Worm (Caenorhabditis elegans) whole organism, L4 larva: ENCODE results near the gene cht-1.

Experiments used
- D1046.2 ChIP-seq: fragments of 200-800 bp; sonication (Bioruptor generic); IDR thresholded peaks from 2 replicates; pipeline ENCODE4 v1.3.6; 2022; ENCODE audit warnings: missing genetic modification characterization, missing compliant biosample characterization
- F44E2.7 ChIP-seq: fragments of 200-800 bp; sonication (Bioruptor generic); IDR thresholded peaks from 2 replicates; pipeline ENCODE4 v2.1.2; 2022; ENCODE audit warnings: missing genetic modification characterization, missing compliant biosample characterization
- T20F7.1 ChIP-seq: fragments of 200-800 bp; sonication (Bioruptor generic); optimal IDR thresholded peaks from 2 replicates; lab custom pipeline; 2018; ENCODE audit warnings: mild to moderate bottlenecking, missing genetic modification characterization, missing compliant biosample characterization
- Y75B8A.6 ChIP-seq: fragments of 200-800 bp; sonication (Bioruptor generic); IDR thresholded peaks from 2 replicates; pipeline ENCODE4 v1.3.6; 2022; ENCODE audit warnings: missing genetic modification reagents, missing genetic modification characterization, missing compliant biosample characterization
- ZK337.2 ChIP-seq: fragments of 200-800 bp; sonication (Bioruptor generic); IDR thresholded peaks from 2 replicates; pipeline ENCODE4 v1.3.6; 2022; ENCODE audit warnings: missing genetic modification reagents, missing genetic modification characterization, missing compliant biosample characterization
- aha-1 ChIP-seq: fragments of 150-350 bp; peaks from one replicate; lab custom pipeline; 2014; ENCODE audit warnings: missing biosample characterization, missing genetic modification characterization
- aly-2 ChIP-seq: sonication (generic microtip); optimal IDR thresholded peaks from 2 replicates; lab custom pipeline; 2018; ENCODE audit warnings: missing biosample characterization, missing genetic modification characterization
- ama-1 ChIP-seq: fragments of 150-350 bp; optimal IDR thresholded peaks from 2 replicates; lab custom pipeline; 2014; ENCODE audit warnings: inconsistent platforms, mixed read lengths
- attf-4 ChIP-seq: sonication (generic microtip); optimal IDR thresholded peaks from 3 replicates; lab custom pipeline; 2017; ENCODE audit warnings: missing biosample characterization, missing genetic modification characterization
- ceh-28 ChIP-seq: fragments of 150-350 bp; optimal IDR thresholded peaks from 2 replicates; lab custom pipeline; 2014; ENCODE audit warnings: missing biosample characterization, missing genetic modification reagents, missing genetic modification characterization
- ceh-32 ChIP-seq: sonication (generic microtip); optimal IDR thresholded peaks from 2 replicates; lab custom pipeline; 2016; ENCODE audit warnings: mild to moderate bottlenecking, missing genetic modification characterization, missing compliant biosample characterization; ENCODE audit not compliant: poor library complexity
- ceh-62 ChIP-seq: sonication (generic microtip); optimal IDR thresholded peaks from 2 replicates; lab custom pipeline; 2017; ENCODE audit warnings: missing biosample characterization, missing genetic modification characterization
- ceh-82 ChIP-seq: sonication (generic microtip); optimal IDR thresholded peaks from 2 replicates; lab custom pipeline; 2017; ENCODE audit warnings: missing biosample characterization, missing genetic modification characterization
- ces-1 ChIP-seq: fragments of 150-350 bp; sonication (generic microtip); optimal IDR thresholded peaks from 4 replicates; lab custom pipeline; 2014; ENCODE audit warnings: missing biosample characterization, missing genetic modification reagents, missing genetic modification characterization
- cey-2 ChIP-seq: sonication (generic microtip); optimal IDR thresholded peaks from 3 replicates; lab custom pipeline; 2017; ENCODE audit warnings: missing genetic modification characterization, mild to moderate bottlenecking, missing compliant biosample characterization, antibody characterized with exemption, borderline replicate concordance; ENCODE audit not compliant: insufficient read depth
- daf-8 ChIP-seq: fragments of 200-800 bp; sonication (Bioruptor generic); IDR thresholded peaks from 2 replicates; pipeline ENCODE4 v1.3.6; 2022; ENCODE audit warnings: missing genetic modification characterization, missing compliant biosample characterization
- dmd-8 ChIP-seq: fragments of 200-800 bp; sonication (Bioruptor generic); IDR thresholded peaks from 2 replicates; pipeline ENCODE4 v1.3.6; 2022; ENCODE audit warnings: missing genetic modification characterization, missing compliant biosample characterization
- egl-27 ChIP-seq: sonication (generic microtip); optimal IDR thresholded peaks from 3 replicates; lab custom pipeline; 2017; ENCODE audit warnings: missing biosample characterization, missing genetic modification reagents, missing genetic modification characterization
- fkh-10 ChIP-seq: fragments of 150-350 bp; optimal IDR thresholded peaks from 2 replicates; lab custom pipeline; 2014; ENCODE audit warnings: missing biosample characterization, missing genetic modification reagents, missing genetic modification characterization
- gei-8 ChIP-seq: fragments of 200-800 bp; sonication (Bioruptor generic); optimal IDR thresholded peaks from 2 replicates; lab custom pipeline; 2018; ENCODE audit warnings: mild to moderate bottlenecking, missing genetic modification characterization, missing compliant biosample characterization
- hlh-11 ChIP-seq: fragments of 200-800 bp; sonication (Bioruptor generic); optimal IDR thresholded peaks from 2 replicates; lab custom pipeline; 2018; ENCODE audit warnings: mild to moderate bottlenecking, missing genetic modification characterization, missing compliant biosample characterization
- hlh-30 ChIP-seq: sonication (generic microtip); optimal IDR thresholded peaks from 2 replicates; lab custom pipeline; 2017; ENCODE audit warnings: antibody characterized with exemption, mild to moderate bottlenecking, missing genetic modification characterization, missing compliant biosample characterization; ENCODE audit not compliant: insufficient read depth
- lin-1 ChIP-seq: fragments of 200-800 bp; sonication (Bioruptor generic); IDR thresholded peaks from 2 replicates; pipeline ENCODE4 v1.3.6; 2022; ENCODE audit warnings: missing genetic modification reagents, missing genetic modification characterization, missing compliant biosample characterization
- lin-38 ChIP-seq: fragments of 200-800 bp; sonication (Bioruptor generic); IDR thresholded peaks from 2 replicates; pipeline ENCODE4 v1.3.6; 2022; ENCODE audit warnings: missing genetic modification reagents, missing genetic modification characterization, missing compliant biosample characterization
- lin-39 ChIP-seq: fragments of 150-350 bp; optimal IDR thresholded peaks from 2 replicates; lab custom pipeline; 2014; ENCODE audit warnings: missing biosample characterization, missing genetic modification reagents, missing genetic modification characterization
- lir-3 ChIP-seq: sonication (generic microtip); optimal IDR thresholded peaks from 2 replicates; lab custom pipeline; 2016; ENCODE audit warnings: mild to moderate bottlenecking, missing genetic modification characterization, missing compliant biosample characterization
- mdl-1 ChIP-seq, 2 experiments: fragments of 150-350 bp in 1 of 2; sonication (generic microtip) in 1 of 2; optimal IDR thresholded peaks; 2 replicates each; lab custom pipeline; 2014 to 2017; ENCODE audit warnings: missing biosample characterization in 2 of 2, missing genetic modification characterization in 2 of 2
- mdt-29 ChIP-seq: fragments of 200-800 bp; sonication (Bioruptor generic); IDR thresholded peaks from 2 replicates; pipeline ENCODE4 v1.3.6; 2022; ENCODE audit warnings: missing genetic modification reagents, missing genetic modification characterization, missing compliant biosample characterization
- mep-1 ChIP-seq: fragments of 150-350 bp; sonication (generic microtip); optimal IDR thresholded peaks from 3 replicates; lab custom pipeline; 2014; ENCODE audit warnings: missing biosample characterization, missing genetic modification characterization
- mes-2 ChIP-seq: sonication (generic microtip); optimal IDR thresholded peaks from 2 replicates; lab custom pipeline; 2016; ENCODE audit warnings: missing genotype, mild to moderate bottlenecking, missing genetic modification characterization, missing compliant biosample characterization; ENCODE audit not compliant: poor library complexity, severe bottlenecking
- nhr-10 ChIP-seq: fragments of 150-350 bp; optimal IDR thresholded peaks from 2 replicates; lab custom pipeline; 2014; ENCODE audit warnings: missing biosample characterization, missing genetic modification characterization
- nhr-25 ChIP-seq: sonication (generic microtip); optimal IDR thresholded peaks from 2 replicates; lab custom pipeline; 2017; ENCODE audit warnings: missing genetic modification characterization, mild to moderate bottlenecking, missing compliant biosample characterization, antibody characterized with exemption, moderate library complexity, borderline replicate concordance; ENCODE audit not compliant: insufficient read depth
- nhr-42 ChIP-seq: fragments of 200-800 bp; sonication (Bioruptor generic); IDR thresholded peaks from 2 replicates; pipeline ENCODE4 v1.3.6; 2022; ENCODE audit warnings: missing genetic modification characterization, missing compliant biosample characterization
- nhr-48 ChIP-seq: sonication (generic microtip); optimal IDR thresholded peaks from 2 replicates; lab custom pipeline; 2016; ENCODE audit warnings: mild to moderate bottlenecking, missing genetic modification characterization, missing compliant biosample characterization
- nhr-76 ChIP-seq: fragments of 150-350 bp; optimal IDR thresholded peaks from 2 replicates; lab custom pipeline; 2014; ENCODE audit warnings: missing biosample characterization, missing genetic modification characterization
- nhr-77 ChIP-seq: fragments of 150-350 bp; optimal IDR thresholded peaks from 2 replicates; lab custom pipeline; 2014; ENCODE audit warnings: missing biosample characterization, missing genetic modification characterization
- php-3 ChIP-seq: fragments of 200-800 bp; sonication (Bioruptor generic); IDR thresholded peaks from 2 replicates; pipeline ENCODE4 v1.3.6; 2022; ENCODE audit warnings: missing genetic modification reagents, missing genetic modification characterization, missing compliant biosample characterization
- rbr-2 ChIP-seq: sonication (generic microtip); optimal IDR thresholded peaks from 2 replicates; lab custom pipeline; 2016; ENCODE audit warnings: missing genotype, missing genetic modification characterization, missing compliant biosample characterization
- sdz-12 ChIP-seq: fragments of 200-800 bp; sonication (Bioruptor generic); optimal IDR thresholded peaks from 2 replicates; lab custom pipeline; 2018; ENCODE audit warnings: mild to moderate bottlenecking, missing genetic modification characterization, missing compliant biosample characterization
- set-16 ChIP-seq: fragments of 200-800 bp; sonication (Bioruptor generic); IDR thresholded peaks from 2 replicates; pipeline ENCODE4 v1.3.6; 2022; ENCODE audit warnings: missing genetic modification reagents, missing genetic modification characterization, missing compliant biosample characterization
- snpc-1.2 ChIP-seq: fragments of 200-800 bp; sonication (Bioruptor generic); IDR thresholded peaks from 2 replicates; pipeline ENCODE4 v1.3.6; 2022; ENCODE audit warnings: missing genetic modification reagents, missing genetic modification characterization, missing compliant biosample characterization
- snpc-4 ChIP-seq: fragments of 150-350 bp; optimal IDR thresholded peaks from 2 replicates; lab custom pipeline; 2014; ENCODE audit warnings: missing biosample characterization, missing genetic modification characterization
- spr-1 ChIP-seq: sonication (generic microtip); optimal IDR thresholded peaks from 2 replicates; lab custom pipeline; 2016; ENCODE audit warnings: mild to moderate bottlenecking, missing genetic modification characterization, missing compliant biosample characterization
- spr-3 ChIP-seq: fragments of 200-800 bp; sonication (Bioruptor generic); optimal IDR thresholded peaks from 2 replicates; lab custom pipeline; 2018; ENCODE audit warnings: mild to moderate bottlenecking, missing genetic modification characterization, missing compliant biosample characterization
- vab-7 ChIP-seq: fragments of 200-800 bp; sonication (Bioruptor generic); IDR thresholded peaks from 2 replicates; pipeline ENCODE4 v1.3.6; 2022; ENCODE audit warnings: missing genetic modification reagents, missing genetic modification characterization, missing compliant biosample characterization
- zfp-3 ChIP-seq: fragments of 200-800 bp; sonication (Bioruptor generic); conservative IDR thresholded peaks from 2 replicates; pipeline ENCODE4 v1.3.6; 2022; ENCODE audit warnings: missing genetic modification reagents, missing genetic modification characterization, missing compliant biosample characterization
- ztf-11 ChIP-seq: fragments of 150-350 bp; optimal IDR thresholded peaks from 2 replicates; lab custom pipeline; 2014; ENCODE audit warnings: missing biosample characterization, missing genetic modification characterization

The cht-1 gene

DNA sequence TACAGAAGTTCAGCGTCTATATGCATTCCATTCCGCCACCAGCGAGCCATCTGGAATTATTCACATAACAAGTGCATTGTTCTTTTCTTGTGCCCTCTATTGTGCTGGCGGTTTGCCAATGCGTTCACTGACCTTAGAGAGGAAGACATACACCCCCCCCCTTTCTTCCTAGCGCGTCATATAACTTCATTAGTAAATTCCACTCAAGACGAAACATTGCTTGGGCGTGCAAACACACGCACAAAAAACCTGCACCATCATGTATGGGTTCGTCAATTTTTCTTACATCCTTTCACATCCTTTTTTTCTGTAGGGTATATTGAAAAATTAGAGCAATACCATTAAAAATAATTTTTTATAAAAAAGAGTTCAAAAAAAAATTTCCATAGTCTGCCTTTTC, 48.3 kb downstream of the cht-1 start, which contains the start of gene ZK816.1:
Gene ZK816.1 (plus strand): TSS at position 187 of the 400 bp plus-strand sequence.
- TF ChIP-seq F44E2.7 (GFP tag; lab: Robert Waterston, UW): no peak
- no peak for TF ChIP-seq nhr-10 (tag; lab: Kevin White, UChicago)
- no peak for TF ChIP-seq mep-1 (tag; lab: Kevin White, UChicago)
- no peak for TF ChIP-seq mes-2 (tag; lab: Kevin White, UChicago)
- no peak for TF ChIP-seq nhr-42 (GFP tag; lab: Robert Waterston, UW)

DNA sequence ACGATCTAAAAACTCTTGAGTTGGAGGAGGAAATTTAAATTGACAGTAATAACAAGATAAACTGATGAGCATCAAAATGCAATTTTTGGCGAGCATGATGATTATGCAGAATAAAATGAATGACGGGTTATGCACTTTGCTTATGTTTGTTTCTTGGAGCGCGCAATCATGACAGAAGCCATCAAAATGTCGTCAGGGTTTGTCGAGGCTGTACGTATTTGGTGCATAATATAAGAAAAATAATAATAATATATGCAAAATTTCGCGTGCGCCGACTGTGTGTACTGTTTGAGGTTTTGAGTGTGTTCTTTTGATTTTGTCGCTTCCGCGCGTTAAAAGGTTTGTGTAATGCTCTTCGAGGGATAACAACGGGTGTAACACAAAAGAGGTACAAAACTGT, 49.5 kb downstream of the cht-1 start, which contains the start of gene nspg-4:
Gene nspg-4 (minus strand): TSS at position 101 of the 400 bp plus-strand sequence.
- TF ChIP-seq cey-2 (no peak), T20F7.1 (GFP tag; lab: Kevin White, UChicago) (no peak), nhr-77 (no peak), attf-4 (no peak), gei-8 (GFP tag; lab: Kevin White, UChicago) (no peak), egl-27 (tag; lab: Kevin White, UChicago) (no peak), ama-1 (lab: Kevin White, UChicago) (no peak), lin-1 (no peak), fkh-10 (no peak), aha-1 (tag; lab: Kevin White, UChicago) (no peak), aly-2 (tag; lab: Kevin White, UChicago) (no peak), nhr-48 (tag; lab: Kevin White, UChicago) (no peak), sdz-12 (no peak)

DNA sequence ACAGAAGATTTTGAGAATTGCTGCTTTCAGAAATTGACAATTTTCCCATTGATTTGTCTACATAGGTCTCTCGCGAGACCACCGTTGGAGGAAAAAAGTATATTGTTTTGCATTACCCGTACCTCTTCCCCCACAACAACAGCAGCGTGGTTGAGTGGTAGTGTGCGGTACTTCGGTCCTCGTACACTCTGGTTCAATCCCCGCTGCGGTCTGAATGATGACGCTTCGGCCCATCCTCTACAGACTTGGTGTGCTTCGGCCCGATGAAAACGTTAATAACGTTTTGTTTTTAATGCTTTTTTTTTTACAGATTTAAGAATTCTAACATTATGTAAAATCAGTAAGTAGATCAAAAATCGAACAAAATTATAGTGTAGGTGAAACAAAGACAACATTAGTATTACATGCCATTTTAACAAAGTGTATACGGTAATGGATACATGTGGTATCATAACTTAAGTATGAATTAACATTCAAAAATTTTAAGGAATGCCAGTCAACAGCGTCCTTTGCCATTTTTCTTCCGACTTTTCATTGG, 51.8 kb downstream of the cht-1 start, which contains the start of gene ZK816.3:
Gene ZK816.3 (plus strand): TSS at position 488 of the 538 bp plus-strand sequence.
- TF ChIP-seq hlh-30 (tag; lab: Kevin White, UChicago) (peak; percentile 13), nhr-48 (tag; lab: Kevin White, UChicago) (no peak), ceh-62 (tag; lab: Kevin White, UChicago) (no peak), mdl-1 (tag; optimal IDR thresholded peaks at IDR 0.05; lab: Kevin White, UChicago) (no peak), snpc-1.2 (GFP tag; lab: Robert Waterston, UW) (peak; percentile 68), egl-27 (tag; lab: Kevin White, UChicago) (no peak), daf-8 (GFP tag; lab: Robert Waterston, UW) (no peak), lin-39 (tag; lab: Kevin White, UChicago) (no peak), ztf-11 (tag; lab: Kevin White, UChicago) (no peak), sdz-12 (no peak), set-16 (peak; percentile 27; the same call in 1 of the 2 replicates), ceh-32 (tag; lab: Kevin White, UChicago) (no peak), nhr-10 (tag; lab: Kevin White, UChicago) (no peak), ces-1 (GFP tag; lab: Kevin White, UChicago) (no peak), lir-3 (tag; lab: Kevin White, UChicago) (peak; percentile 26), Y75B8A.6 (GFP tag; lab: Robert Waterston, UW) (no peak), php-3 (GFP tag; lab: Robert Waterston, UW) (no peak), rbr-2 (tag; lab: Kevin White, UChicago) (peak; percentile 45), mes-2 (tag; lab: Kevin White, UChicago) (peak; percentile 79), nhr-77 (no peak), nhr-76 (tag; lab: Kevin White, UChicago) (no peak), spr-1 (tag; lab: Kevin White, UChicago) (no peak), spr-3 (no peak), snpc-4 (tag; lab: Kevin White, UChicago) (no peak), ceh-82 (tag; lab: Kevin White, UChicago) (no peak), dmd-8 (peak; percentile 65; the same call in 1 of the 2 replicates), ceh-28 (tag; lab: Kevin White, UChicago) (no peak), ZK337.2 (no peak), D1046.2 (GFP tag; lab: Robert Waterston, UW) (no peak), nhr-42 (GFP tag; lab: Robert Waterston, UW) (0 out of 2 replicates have a peak, but pooled peaks have one; percentile 21), zfp-3 (GFP tag; lab: Robert Waterston, UW) (no peak), vab-7 (GFP tag; lab: Robert Waterston, UW) (peak; percentile 73), nhr-25 (tag; lab: Kevin White, UChicago) (no peak), lin-38 (GFP tag; lab: Robert Waterston, UW) (peak; percentile 66), aha-1 (tag; lab: Kevin White, UChicago) (peak; percentile 33), mdt-29 (GFP tag; lab: Robert Waterston, UW) (no peak), hlh-11 (tag; lab: Kevin White, UChicago) (peak; percentile 21)
